Worm (Caenorhabditis elegans) whole organism, L4 larva: Measurements from ENCODE around the gene Y39G8B.10.

Experiments used
- D1046.2 ChIP-seq: fragments of 200-800 bp; sonication (Bioruptor generic); IDR thresholded peaks from 2 replicates; pipeline ENCODE4 v1.3.6; 2022; ENCODE audit warnings: missing genetic modification characterization, missing compliant biosample characterization
- F26F4.8 ChIP-seq: fragments of 200-800 bp; sonication (Bioruptor generic); conservative IDR thresholded peaks from 2 replicates; pipeline ENCODE4 v1.3.6; 2022; ENCODE audit warnings: missing genetic modification characterization, missing compliant biosample characterization
- Y5F2A.4 ChIP-seq: fragments of 200-800 bp; sonication (Bioruptor generic); optimal IDR thresholded peaks from 2 replicates; lab custom pipeline; 2018; ENCODE audit warnings: mild to moderate bottlenecking, missing genetic modification characterization, missing compliant biosample characterization
- ZK546.5 ChIP-seq, 2 experiments: sonication (generic microtip); optimal IDR thresholded peaks; 2 replicates each; lab custom pipeline; 2017; ENCODE audit warnings: missing biosample characterization in 2 of 2, missing genetic modification characterization in 2 of 2
- arid-1 ChIP-seq: fragments of 200-800 bp; sonication (Bioruptor generic); conservative IDR thresholded peaks from 2 replicates; pipeline ENCODE4 v1.3.6; 2022; ENCODE audit warnings: missing genetic modification reagents, missing genetic modification characterization, missing compliant biosample characterization
- attf-4 ChIP-seq: sonication (generic microtip); optimal IDR thresholded peaks from 3 replicates; lab custom pipeline; 2017; ENCODE audit warnings: missing biosample characterization, missing genetic modification characterization
- ceh-20 ChIP-seq: fragments of 200-800 bp; sonication (Bioruptor generic); IDR thresholded peaks from 2 replicates; pipeline ENCODE4 v1.3.6; 2022; ENCODE audit warnings: missing genetic modification reagents, missing genetic modification characterization, missing compliant biosample characterization
- ceh-32 ChIP-seq: sonication (generic microtip); optimal IDR thresholded peaks from 2 replicates; lab custom pipeline; 2016; ENCODE audit warnings: mild to moderate bottlenecking, missing genetic modification characterization, missing compliant biosample characterization; ENCODE audit not compliant: poor library complexity
- daf-16 ChIP-seq, 3 experiments: sonication (generic microtip); optimal IDR thresholded peaks; 2 replicates each; lab custom pipeline; 2016 to 2017; ENCODE audit warnings: missing genetic modification characterization in 3 of 3, missing genetic modification reagents in 3 of 3, mild to moderate bottlenecking in 2 of 3, missing compliant biosample characterization in 2 of 3, missing biosample characterization in 1 of 3, moderate library complexity in 1 of 3
- daf-19 ChIP-seq: fragments of 200-800 bp; sonication (Bioruptor generic); conservative IDR thresholded peaks from 2 replicates; pipeline ENCODE4 v1.3.6; 2022; ENCODE audit warnings: missing genetic modification characterization, missing compliant biosample characterization
- daf-8 ChIP-seq: fragments of 200-800 bp; sonication (Bioruptor generic); IDR thresholded peaks from 2 replicates; pipeline ENCODE4 v1.3.6; 2022; ENCODE audit warnings: missing genetic modification characterization, missing compliant biosample characterization
- dmd-6 ChIP-seq: fragments of 200-800 bp; sonication (Bioruptor generic); IDR thresholded peaks from 2 replicates; pipeline ENCODE4 v1.3.6; 2022; ENCODE audit warnings: missing genetic modification reagents, missing genetic modification characterization, missing compliant biosample characterization
- dpl-1 ChIP-seq: fragments of 150-350 bp; optimal IDR thresholded peaks from 2 replicates; lab custom pipeline; 2014; ENCODE audit warnings: missing biosample characterization, missing genetic modification reagents, missing genetic modification characterization
- dve-1 ChIP-seq: sonication (generic microtip); optimal IDR thresholded peaks from 2 replicates; lab custom pipeline; 2017; ENCODE audit warnings: antibody characterized with exemption, mild to moderate bottlenecking, missing genetic modification characterization, missing compliant biosample characterization; ENCODE audit not compliant: insufficient read depth
- egl-43 ChIP-seq: fragments of 200-800 bp; sonication (Bioruptor generic); IDR thresholded peaks from 2 replicates; pipeline ENCODE4 v1.3.6; 2022; ENCODE audit warnings: missing genetic modification reagents, missing genetic modification characterization, missing compliant biosample characterization
- fkh-10 ChIP-seq: fragments of 150-350 bp; optimal IDR thresholded peaks from 2 replicates; lab custom pipeline; 2014; ENCODE audit warnings: missing biosample characterization, missing genetic modification reagents, missing genetic modification characterization
- gei-8 ChIP-seq: fragments of 200-800 bp; sonication (Bioruptor generic); optimal IDR thresholded peaks from 2 replicates; lab custom pipeline; 2018; ENCODE audit warnings: mild to moderate bottlenecking, missing genetic modification characterization, missing compliant biosample characterization
- hif-1 ChIP-seq, 2 experiments: sonication (generic microtip); optimal IDR thresholded peaks; 2 replicates each; lab custom pipeline; 2016 to 2017; ENCODE audit warnings: missing compliant biosample characterization in 2 of 2, missing genetic modification characterization in 2 of 2, missing genetic modification reagents in 2 of 2, missing genotype in 2 of 2, mild to moderate bottlenecking in 1 of 2
- hlh-11 ChIP-seq: fragments of 200-800 bp; sonication (Bioruptor generic); optimal IDR thresholded peaks from 2 replicates; lab custom pipeline; 2018; ENCODE audit warnings: mild to moderate bottlenecking, missing genetic modification characterization, missing compliant biosample characterization
- hlh-30 ChIP-seq: sonication (generic microtip); optimal IDR thresholded peaks from 2 replicates; lab custom pipeline; 2017; ENCODE audit warnings: antibody characterized with exemption, mild to moderate bottlenecking, missing genetic modification characterization, missing compliant biosample characterization; ENCODE audit not compliant: insufficient read depth
- hmg-1.1 ChIP-seq: fragments of 200-800 bp; sonication (Bioruptor generic); IDR thresholded peaks from 2 replicates; pipeline ENCODE4 v1.3.6; 2022; ENCODE audit warnings: missing genetic modification reagents, missing genetic modification characterization, missing compliant biosample characterization
- lim-7 ChIP-seq: fragments of 200-800 bp; sonication (Bioruptor generic); IDR thresholded peaks from 2 replicates; pipeline ENCODE4 v1.3.6; 2022; ENCODE audit warnings: missing genetic modification characterization, missing compliant biosample characterization
- lin-1 ChIP-seq: fragments of 200-800 bp; sonication (Bioruptor generic); IDR thresholded peaks from 2 replicates; pipeline ENCODE4 v1.3.6; 2022; ENCODE audit warnings: missing genetic modification reagents, missing genetic modification characterization, missing compliant biosample characterization
- lin-15B ChIP-seq: fragments of 150-350 bp; sonication (generic microtip); optimal IDR thresholded peaks from 3 replicates; lab custom pipeline; 2014; ENCODE audit warnings: missing biosample characterization, missing genetic modification characterization
- lsy-2 ChIP-seq, 2 experiments: fragments of 150-350 bp in 1 of 2; sonication (generic microtip) in 1 of 2; optimal IDR thresholded peaks; 2 replicates each; lab custom pipeline; 2014 to 2017; ENCODE audit warnings: missing biosample characterization in 2 of 2, missing genetic modification characterization in 2 of 2
- mdl-1 ChIP-seq, 2 experiments: fragments of 150-350 bp in 1 of 2; sonication (generic microtip) in 1 of 2; optimal IDR thresholded peaks; 2 replicates each; lab custom pipeline; 2014 to 2017; ENCODE audit warnings: missing biosample characterization in 2 of 2, missing genetic modification characterization in 2 of 2
- mep-1 ChIP-seq: fragments of 150-350 bp; sonication (generic microtip); optimal IDR thresholded peaks from 3 replicates; lab custom pipeline; 2014; ENCODE audit warnings: missing biosample characterization, missing genetic modification characterization
- mes-2 ChIP-seq: sonication (generic microtip); optimal IDR thresholded peaks from 2 replicates; lab custom pipeline; 2016; ENCODE audit warnings: missing genotype, mild to moderate bottlenecking, missing genetic modification characterization, missing compliant biosample characterization; ENCODE audit not compliant: poor library complexity, severe bottlenecking
- mxl-3 ChIP-seq: fragments of 200-800 bp; sonication (Bioruptor generic); optimal IDR thresholded peaks from 2 replicates; lab custom pipeline; 2018; ENCODE audit warnings: mild to moderate bottlenecking, missing genetic modification characterization, missing compliant biosample characterization
- nhr-237 ChIP-seq: sonication (generic microtip); optimal IDR thresholded peaks from 2 replicates; lab custom pipeline; 2017; ENCODE audit warnings: missing biosample characterization, missing genetic modification characterization
- nhr-25 ChIP-seq: sonication (generic microtip); optimal IDR thresholded peaks from 2 replicates; lab custom pipeline; 2017; ENCODE audit warnings: missing genetic modification characterization, mild to moderate bottlenecking, missing compliant biosample characterization, antibody characterized with exemption, moderate library complexity, borderline replicate concordance; ENCODE audit not compliant: insufficient read depth
- nhr-42 ChIP-seq: fragments of 200-800 bp; sonication (Bioruptor generic); IDR thresholded peaks from 2 replicates; pipeline ENCODE4 v1.3.6; 2022; ENCODE audit warnings: missing genetic modification characterization, missing compliant biosample characterization
- nhr-6 ChIP-seq: fragments of 150-350 bp; optimal IDR thresholded peaks from 2 replicates; lab custom pipeline; 2014; ENCODE audit warnings: missing biosample characterization, missing genetic modification characterization
- nhr-77 ChIP-seq: fragments of 150-350 bp; optimal IDR thresholded peaks from 2 replicates; lab custom pipeline; 2014; ENCODE audit warnings: missing biosample characterization, missing genetic modification characterization
- pqm-1 ChIP-seq: sonication (generic microtip); optimal IDR thresholded peaks from 2 replicates; lab custom pipeline; 2017; ENCODE audit warnings: missing biosample characterization, missing genetic modification characterization
- rbr-2 ChIP-seq: sonication (generic microtip); optimal IDR thresholded peaks from 2 replicates; lab custom pipeline; 2016; ENCODE audit warnings: missing genotype, missing genetic modification characterization, missing compliant biosample characterization
- saeg-2 ChIP-seq: fragments of 200-800 bp; sonication (Bioruptor generic); IDR thresholded peaks from 2 replicates; pipeline ENCODE4 v1.3.6; 2022; ENCODE audit warnings: missing genetic modification reagents, missing genetic modification characterization, missing compliant biosample characterization
- snpc-1.2 ChIP-seq: fragments of 200-800 bp; sonication (Bioruptor generic); IDR thresholded peaks from 2 replicates; pipeline ENCODE4 v1.3.6; 2022; ENCODE audit warnings: missing genetic modification reagents, missing genetic modification characterization, missing compliant biosample characterization
- tag-97 ChIP-seq: fragments of 200-800 bp; sonication (Bioruptor generic); IDR thresholded peaks from 2 replicates; pipeline ENCODE4 v1.3.6; 2022; ENCODE audit warnings: missing genetic modification characterization, missing compliant biosample characterization
- tra-1 ChIP-seq: fragments of 200-800 bp; sonication (Bioruptor generic); IDR thresholded peaks from 2 replicates; pipeline ENCODE4 v1.3.6; 2022; ENCODE audit warnings: missing genetic modification reagents, missing genetic modification characterization, missing compliant biosample characterization
- unc-39 ChIP-seq: sonication (generic microtip); optimal IDR thresholded peaks from 2 replicates; lab custom pipeline; 2017; ENCODE audit warnings: missing biosample characterization, missing genetic modification characterization
- unc-62 ChIP-seq, 3 experiments: fragments of 150-350 bp in 1 of 3; sonication (generic microtip); optimal IDR thresholded peaks in 2 of 3; peaks in 1 of 3; 1 replicate in 1 of 3; 2 replicates in 2 of 3; lab custom pipeline; 2014 to 2017; ENCODE audit warnings: missing biosample characterization in 3 of 3, missing genetic modification characterization in 3 of 3, missing genetic modification reagents in 3 of 3, missing genotype in 1 of 3
- zfp-3 ChIP-seq: fragments of 200-800 bp; sonication (Bioruptor generic); conservative IDR thresholded peaks from 2 replicates; pipeline ENCODE4 v1.3.6; 2022; ENCODE audit warnings: missing genetic modification reagents, missing genetic modification characterization, missing compliant biosample characterization

The Y39G8B.10 gene

DNA sequence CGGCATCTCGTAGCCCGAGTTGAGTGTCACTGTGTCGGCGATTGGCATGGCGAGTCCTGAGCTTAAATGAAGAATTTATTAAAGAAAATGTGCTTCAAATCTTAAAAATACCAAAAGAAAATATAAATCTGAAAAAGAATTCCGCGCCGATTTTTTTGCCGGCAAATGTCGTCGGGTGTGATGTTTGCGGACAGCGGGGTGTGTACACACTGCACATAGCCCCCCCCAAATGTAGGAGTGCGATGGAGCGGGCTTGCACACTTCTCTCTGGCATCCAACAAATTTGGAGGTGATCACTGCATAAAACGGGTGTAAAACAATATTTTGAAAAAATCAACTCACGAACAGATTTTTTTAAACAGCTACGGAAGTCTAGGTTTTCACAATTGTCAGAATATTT, 6.8 kb downstream of the Y39G8B.10 start, which contains the start of gene Y39G8B.2 (continued):
- TF ChIP-seq egl-43 (GFP tag; lab: Robert Waterston, UW) (no peak), F26F4.8 (GFP tag; lab: Robert Waterston, UW) (no peak), snpc-1.2 (GFP tag; lab: Robert Waterston, UW) (peak; percentile 51; the same call in 1 of the 2 replicates), gei-8 (no peak), ceh-20 (peak; percentile 73; the same call in 1 of the 2 replicates), lim-7 (GFP tag; lab: Robert Waterston, UW) (no peak), lsy-2 (tag; optimal IDR thresholded peaks at IDR 0.05; lab: Kevin White, UChicago) (peak; percentile 64 to 93), daf-16 (GFP tag; optimal IDR thresholded peaks at IDR 0.05; lab: Kevin White, UChicago) (no peak), daf-16 (tag; optimal IDR thresholded peaks at IDR 0.05; lab: Kevin White, UChicago) (peak; percentile 71), hlh-11 (tag; lab: Kevin White, UChicago) (peak; percentile 81), hif-1 (tag; optimal IDR thresholded peaks at IDR 0.05; lab: Kevin White, UChicago) (peak in 1 of 2 experiments; percentile 73), attf-4 (no peak), daf-8 (no peak), nhr-77 (tag; lab: Kevin White, UChicago) (peak; percentile 98), nhr-237 (tag; lab: Kevin White, UChicago) (no peak), lin-1 (GFP tag; lab: Robert Waterston, UW) (0 out of 2 replicates have a peak, but pooled peaks have one; percentile 16), mxl-3 (GFP tag; lab: Kevin White, UChicago) (peak; percentile 76), zfp-3 (peak; percentile 56; the same call in 1 of the 2 replicates), rbr-2 (peak; percentile 88), unc-39 (tag; lab: Kevin White, UChicago) (no peak), lin-15B (tag; lab: Kevin White, UChicago) (peak; percentile 75), nhr-25 (tag; lab: Kevin White, UChicago) (peak; percentile 66), hlh-30 (tag; lab: Kevin White, UChicago) (peak; percentile 72), nhr-6 (tag; lab: Kevin White, UChicago) (peak; percentile 74), mdl-1 (tag; optimal IDR thresholded peaks at IDR 0.05; lab: Kevin White, UChicago) (peak in 1 of 2 experiments; percentile 54), hmg-1.1 (GFP tag; lab: Robert Waterston, UW) (peak; percentile 92), ZK546.5 (tag; optimal IDR thresholded peaks at IDR 0.05; lab: Kevin White, UChicago) (no peak), nhr-42 (GFP tag; lab: Robert Waterston, UW) (peak; percentile 88), tra-1 (GFP tag; lab: Robert Waterston, UW) (peak; percentile 75; the same call in 1 of the 2 replicates)

DNA sequence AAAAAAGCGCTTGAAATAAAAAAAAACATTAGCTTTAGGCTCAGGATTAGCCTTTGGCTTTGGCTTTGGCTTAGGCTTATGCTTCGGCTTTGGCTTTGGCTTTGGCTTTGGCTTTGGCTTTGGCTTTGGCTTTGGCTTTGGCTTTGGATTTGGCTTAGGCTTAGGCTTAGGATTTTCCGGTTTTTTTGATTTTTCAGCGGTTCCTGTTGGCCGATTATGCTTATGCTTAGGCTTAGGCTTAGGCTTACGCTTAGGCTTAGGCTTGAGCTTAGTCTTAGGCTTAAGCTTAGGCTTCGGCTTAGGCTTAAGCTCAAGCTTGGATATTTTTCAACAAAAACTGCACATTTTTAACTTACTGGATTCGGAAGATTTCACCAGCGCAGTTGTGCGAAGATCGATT, 8.8 kb downstream of the Y39G8B.10 start:
- 0 out of 2 replicates have a peak, but pooled peaks have one; percentile 4 for TF ChIP-seq tra-1 (GFP tag; lab: Robert Waterston, UW)
- no peak for TF ChIP-seq Y5F2A.4 (GFP tag; lab: Kevin White, UChicago)
- TF ChIP-seq nhr-42 (GFP tag; lab: Robert Waterston, UW), result 0 out of 2 replicates have a peak, but pooled peaks have one; percentile 19

DNA sequence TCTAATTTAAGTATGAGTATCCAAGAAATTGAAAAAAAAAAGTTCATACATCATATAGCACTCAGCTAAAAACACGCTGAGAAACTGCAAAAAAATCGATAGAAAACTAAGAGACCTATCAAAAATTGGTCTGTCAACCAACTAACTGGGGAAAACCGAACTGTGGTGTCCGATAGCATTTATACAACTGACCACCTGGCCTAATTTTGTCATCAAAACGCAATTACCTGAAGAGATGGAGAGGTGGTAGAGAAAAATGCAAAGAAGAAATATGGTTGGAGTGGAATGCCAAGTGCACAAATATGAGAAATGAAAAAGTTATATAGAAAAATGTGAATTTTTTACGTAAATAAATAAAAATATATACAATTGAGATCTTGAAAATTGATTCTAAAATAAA, 9.4 kb downstream of the Y39G8B.10 start, which contains the start of gene Y39G8B.1:
TSS of gene Y39G8B.1 (minus strand) at position 299 of the 400 bp plus-strand sequence.
- TF ChIP-seq lsy-2 (tag; optimal IDR thresholded peaks at IDR 0.05; lab: Kevin White, UChicago) (peak in 1 of 2 experiments; percentile 40), dve-1 (tag; lab: Kevin White, UChicago) (peak; percentile 60), saeg-2 (GFP tag; lab: Robert Waterston, UW) (no peak), dpl-1 (peak; percentile 7), Y5F2A.4 (GFP tag; lab: Kevin White, UChicago) (no peak), hlh-11 (tag; lab: Kevin White, UChicago) (peak; percentile 27), mdl-1 (tag; optimal IDR thresholded peaks at IDR 0.05; lab: Kevin White, UChicago) (peak in 1 of 2 experiments; percentile 29), mes-2 (tag; lab: Kevin White, UChicago) (peak; percentile 36), D1046.2 (GFP tag; lab: Robert Waterston, UW) (no peak), F26F4.8 (GFP tag; lab: Robert Waterston, UW) (no peak), unc-62 (GFP tag; optimal IDR thresholded peaks at IDR 0.05 in 1 of 2; lab: Kevin White, UChicago) (peak in 1 of 2 experiments; percentile 79), unc-62 (tag; optimal IDR thresholded peaks at IDR 0.05; lab: Kevin White, UChicago) (no peak), hlh-30 (tag; lab: Kevin White, UChicago) (peak; percentile 15), daf-16 (GFP tag; optimal IDR thresholded peaks at IDR 0.05; lab: Kevin White, UChicago) (no peak), daf-16 (tag; optimal IDR thresholded peaks at IDR 0.05; lab: Kevin White, UChicago) (peak; percentile 41), nhr-25 (tag; lab: Kevin White, UChicago) (no peak), mxl-3 (GFP tag; lab: Kevin White, UChicago) (peak; percentile 17), arid-1 (no peak), daf-19 (no peak), dmd-6 (GFP tag; lab: Robert Waterston, UW) (0 out of 2 replicates have a peak, but pooled peaks have one; percentile 19), ceh-32 (tag; lab: Kevin White, UChicago) (no peak), fkh-10 (GFP tag; lab: Kevin White, UChicago) (no peak), tag-97 (no peak), pqm-1 (tag; lab: Kevin White, UChicago) (peak; percentile 5), mep-1 (peak; percentile 32)
